Fruit fly (Drosophila melanogaster) whole organism, embryonic: Measurements from ENCODE around the gene Cpr76Bc.
A peak's percentile ranks its signal among the peaks of the same experiment; 100 is the strongest.

Experiments
- CG10209 ChIP-seq: fragments of 200-800 bp; sonication (Bioruptor generic); optimal IDR thresholded peaks from 3 replicates; lab custom pipeline; 2017; ENCODE audit warnings: missing biosample characterization, mild to moderate bottlenecking, missing genetic modification characterization, missing genetic modification reagents
- CG10959 ChIP-seq: fragments of 200-800 bp; sonication (Bioruptor generic); IDR thresholded peaks from 2 replicates; pipeline ENCODE4 v1.3.6; 2022; ENCODE audit warnings: missing biosample characterization, missing genetic modification characterization
- CG10979 ChIP-seq: fragments of 200-800 bp; sonication (Bioruptor generic); optimal IDR thresholded peaks from 2 replicates; lab custom pipeline; 2018; ENCODE audit warnings: missing biosample characterization, mild to moderate bottlenecking, missing genetic modification characterization, moderate library complexity
- CG1233 ChIP-seq: fragments of 200-800 bp; sonication (Bioruptor generic); optimal IDR thresholded peaks from 4 replicates; lab custom pipeline; 2018; ENCODE audit warnings: missing biosample characterization, mild to moderate bottlenecking, missing genetic modification characterization
- CG16815 ChIP-seq: fragments of 200-800 bp; sonication (Bioruptor generic); optimal IDR thresholded peaks from 3 replicates; lab custom pipeline; 2017; ENCODE audit warnings: missing biosample characterization, mild to moderate bottlenecking, missing genetic modification characterization
- CG17361 ChIP-seq: fragments of 200-800 bp; sonication (Bioruptor generic); IDR thresholded peaks from 3 replicates; pipeline ENCODE4 v1.3.6; 2022; ENCODE audit warnings: missing biosample characterization, missing genetic modification characterization
- CG17385 ChIP-seq: fragments of 200-800 bp; sonication (Bioruptor generic); optimal IDR thresholded peaks from 3 replicates; lab custom pipeline; 2018; ENCODE audit warnings: missing biosample characterization, mild to moderate bottlenecking, missing genetic modification characterization
- CG17829 ChIP-seq: fragments of 200-800 bp; optimal IDR thresholded peaks from 2 replicates; lab custom pipeline; 2019; ENCODE audit warnings: missing biosample characterization, mild to moderate bottlenecking, missing genetic modification characterization, moderate library complexity
- CG17912 ChIP-seq: fragments of 200-800 bp; sonication (Bioruptor generic); optimal IDR thresholded peaks from 2 replicates; lab custom pipeline; 2018; ENCODE audit warnings: missing biosample characterization, mild to moderate bottlenecking, missing genetic modification characterization
- CG18476 ChIP-seq: fragments of 200-800 bp; sonication (Bioruptor generic); optimal IDR thresholded peaks from 2 replicates; lab custom pipeline; 2016; ENCODE audit warnings: missing biosample characterization, mild to moderate bottlenecking, missing genetic modification characterization
- CG2712 ChIP-seq: fragments of 200-800 bp; optimal IDR thresholded peaks from 3 replicates; lab custom pipeline; 2019; ENCODE audit warnings: missing biosample characterization, mild to moderate bottlenecking, missing genetic modification characterization, moderate library complexity
- CG31441 ChIP-seq: fragments of 200-800 bp; sonication (Bioruptor generic); IDR thresholded peaks from 2 replicates; pipeline ENCODE4 v1.3.6; 2022; ENCODE audit warnings: missing biosample characterization, missing genetic modification characterization
- CG32772 ChIP-seq: fragments of 200-800 bp; sonication (Bioruptor generic); IDR thresholded peaks from 2 replicates; pipeline ENCODE4 v1.3.6; 2022; ENCODE audit warnings: missing biosample characterization, missing genetic modification characterization
- CG33557 ChIP-seq: fragments of 200-800 bp; sonication (Bioruptor generic); optimal IDR thresholded peaks from 2 replicates; lab custom pipeline; 2019; ENCODE audit warnings: missing biosample characterization, mild to moderate bottlenecking, missing genetic modification characterization, moderate library complexity
- CG4404 ChIP-seq: fragments of 200-800 bp; sonication (Bioruptor generic); IDR thresholded peaks from 2 replicates; pipeline ENCODE4 v1.3.6; 2022; ENCODE audit warnings: missing biosample characterization, missing genetic modification characterization
- CG5953 ChIP-seq: fragments of 200-800 bp; sonication (Bioruptor generic); IDR thresholded peaks from 2 replicates; pipeline ENCODE4 v1.3.6; 2022; ENCODE audit warnings: missing biosample characterization, missing genetic modification characterization
- CG6272 ChIP-seq: fragments of 200-800 bp; sonication (Bioruptor generic); IDR thresholded peaks from 2 replicates; pipeline ENCODE4 v1.3.6; 2022; ENCODE audit warnings: missing biosample characterization, missing genetic modification characterization
- CG6791 ChIP-seq: fragments of 200-800 bp; sonication (Bioruptor generic); IDR thresholded peaks from 3 replicates; pipeline ENCODE4 v1.3.6; 2022; ENCODE audit warnings: missing biosample characterization, missing genetic modification characterization; ENCODE audit not compliant: partially characterized antibody
- CG8765 ChIP-seq: fragments of 200-800 bp; sonication (Bioruptor generic); IDR thresholded peaks from 2 replicates; pipeline ENCODE4 v1.3.6; 2022; ENCODE audit warnings: missing biosample characterization, missing genetic modification characterization
- CG9727 ChIP-seq: fragments of 200-800 bp; sonication (Bioruptor generic); optimal IDR thresholded peaks from 3 replicates; lab custom pipeline; 2017; ENCODE audit warnings: missing biosample characterization, mild to moderate bottlenecking, missing genetic modification characterization
- D ChIP-seq, 2 experiments: fragments of 200-800 bp in 1 of 2; fragments of >200 bp in 1 of 2; sonication (Bioruptor generic) in 1 of 2; optimal IDR thresholded peaks; 2 replicates in 1 of 2; 3 replicates in 1 of 2; lab custom pipeline; 2017; ENCODE audit warnings: mild to moderate bottlenecking in 1 of 2, missing biosample characterization in 1 of 2, missing genetic modification characterization in 1 of 2, missing genetic modification reagents in 1 of 2
- Doc2 ChIP-seq: fragments of 200-800 bp; sonication (Bioruptor generic); IDR thresholded peaks from 2 replicates; pipeline ENCODE4 v1.3.6; 2022; ENCODE audit warnings: missing biosample characterization, missing genetic modification characterization
- E2f1 ChIP-seq: fragments of 200-800 bp; sonication (Bioruptor generic); IDR thresholded peaks from 2 replicates; pipeline ENCODE4 v1.3.6; 2022; ENCODE audit warnings: missing biosample characterization, missing genetic modification characterization
- HHEX ChIP-seq: fragments of 200-800 bp; sonication (Bioruptor generic); optimal IDR thresholded peaks from 3 replicates; lab custom pipeline; 2017; ENCODE audit warnings: missing biosample characterization, mild to moderate bottlenecking, missing genetic modification characterization, missing genetic modification reagents
- Max ChIP-seq: fragments of 200-800 bp; sonication (Bioruptor generic); optimal IDR thresholded peaks from 2 replicates; lab custom pipeline; 2016; ENCODE audit warnings: missing biosample characterization, mild to moderate bottlenecking, missing genetic modification characterization
- Ssrp ChIP-seq: fragments of 200-800 bp; sonication (Bioruptor generic); optimal IDR thresholded peaks from 2 replicates; lab custom pipeline; 2018; ENCODE audit warnings: missing biosample characterization, mild to moderate bottlenecking, missing genetic modification characterization, moderate library complexity
- Stat92E ChIP-seq, 3 experiments: fragments of >200 bp in 2 of 3; fragments of 200-800 bp in 1 of 3; sonication (Bioruptor generic) in 1 of 3; optimal IDR thresholded peaks; 2 replicates each; lab custom pipeline; 2017 to 2019; ENCODE audit warnings: missing biosample characterization in 3 of 3, missing genetic modification characterization in 3 of 3, mild to moderate bottlenecking in 1 of 3, moderate library complexity in 1 of 3
- ac ChIP-seq: fragments of 200-800 bp; sonication (Bioruptor generic); optimal IDR thresholded peaks from 3 replicates; lab custom pipeline; 2017; ENCODE audit warnings: missing biosample characterization, mild to moderate bottlenecking, missing genetic modification characterization
- bbx ChIP-seq: fragments of 200-800 bp; sonication (Bioruptor generic); IDR thresholded peaks from 2 replicates; pipeline ENCODE4 v1.3.6; 2022; ENCODE audit warnings: missing biosample characterization, missing genetic modification characterization; ENCODE audit not compliant: partially characterized antibody
- bsh ChIP-seq, 2 experiments: fragments of 200-800 bp; sonication (Bioruptor generic); optimal IDR thresholded peaks; 2 replicates each; lab custom pipeline; 2017 to 2018; ENCODE audit warnings: mild to moderate bottlenecking in 2 of 2, missing biosample characterization in 2 of 2, missing genetic modification characterization in 2 of 2, moderate library complexity in 1 of 2
- corto ChIP-seq: fragments of 200-800 bp; sonication (Bioruptor generic); optimal IDR thresholded peaks from 2 replicates; lab custom pipeline; 2016; ENCODE audit warnings: missing biosample characterization, mild to moderate bottlenecking, missing genetic modification characterization, moderate library complexity
- disco-r ChIP-seq: fragments of 200-800 bp; sonication (Bioruptor generic); optimal IDR thresholded peaks from 2 replicates; lab custom pipeline; 2016; ENCODE audit warnings: missing biosample characterization, missing genetic modification characterization
- grau ChIP-seq: fragments of 200-800 bp; optimal IDR thresholded peaks from 3 replicates; lab custom pipeline; 2019; ENCODE audit warnings: missing biosample characterization, mild to moderate bottlenecking, missing genetic modification characterization, moderate library complexity
- hb ChIP-seq: fragments of 200-800 bp; sonication (Bioruptor generic); IDR thresholded peaks from 3 replicates; pipeline ENCODE4 v1.3.6; 2022; ENCODE audit warnings: missing biosample characterization, missing genetic modification characterization; ENCODE audit not compliant: partially characterized antibody
- lbe ChIP-seq: fragments of 200-800 bp; sonication (Bioruptor generic); optimal IDR thresholded peaks from 2 replicates; lab custom pipeline; 2016; ENCODE audit warnings: missing biosample characterization, mild to moderate bottlenecking, missing genetic modification characterization
- lola ChIP-seq, 3 experiments: fragments of >200 bp in 2 of 3; fragments of 200-800 bp in 1 of 3; sonication (Bioruptor generic) in 1 of 3; optimal IDR thresholded peaks; 2 replicates each; lab custom pipeline; 2017 to 2019; ENCODE audit warnings: missing biosample characterization in 3 of 3, missing genetic modification characterization in 3 of 3, mild to moderate bottlenecking in 1 of 3, moderate library complexity in 1 of 3
- luna ChIP-seq: fragments of 200-800 bp; sonication (Bioruptor generic); optimal IDR thresholded peaks from 2 replicates; lab custom pipeline; 2016; ENCODE audit warnings: missing biosample characterization, missing genetic modification characterization
- org-1 ChIP-seq: fragments of 200-800 bp; sonication (Bioruptor generic); optimal IDR thresholded peaks from 2 replicates; lab custom pipeline; 2017; ENCODE audit warnings: missing biosample characterization, missing genetic modification characterization
- phol ChIP-seq: fragments of 200-800 bp; sonication (Bioruptor generic); optimal IDR thresholded peaks from 3 replicates; lab custom pipeline; 2018; ENCODE audit warnings: missing biosample characterization, mild to moderate bottlenecking, missing genetic modification characterization, moderate library complexity
- pum ChIP-seq: fragments of 200-800 bp; sonication (Bioruptor generic); optimal IDR thresholded peaks from 2 replicates; lab custom pipeline; 2016; ENCODE audit warnings: missing biosample characterization, missing genetic modification characterization
- rib ChIP-seq: fragments of 200-800 bp; sonication (Bioruptor generic); IDR thresholded peaks from 2 replicates; pipeline ENCODE4 v1.3.6; 2022; ENCODE audit warnings: missing biosample characterization, missing genetic modification characterization
- run ChIP-seq: fragments of 200-800 bp; sonication (Bioruptor generic); optimal IDR thresholded peaks from 3 replicates; lab custom pipeline; 2018; ENCODE audit warnings: missing biosample characterization, mild to moderate bottlenecking, missing genetic modification characterization
- sc ChIP-seq, 3 experiments: fragments of >200 bp in 2 of 3; fragments of 200-800 bp in 1 of 3; sonication (Bioruptor generic) in 1 of 3; optimal IDR thresholded peaks; 2 replicates in 2 of 3; 3 replicates in 1 of 3; lab custom pipeline; 2017; ENCODE audit warnings: mild to moderate bottlenecking in 1 of 3, missing biosample characterization in 1 of 3, missing genetic modification characterization in 1 of 3, missing genetic modification reagents in 1 of 3
- schlank ChIP-seq: fragments of 200-800 bp; sonication (Bioruptor generic); optimal IDR thresholded peaks from 2 replicates; lab custom pipeline; 2018; ENCODE audit warnings: missing biosample characterization, mild to moderate bottlenecking, missing genetic modification characterization
- ssp ChIP-seq: fragments of 200-800 bp; sonication (Bioruptor generic); IDR thresholded peaks from 2 replicates; pipeline ENCODE4 v1.3.6; 2022; ENCODE audit warnings: missing biosample characterization, missing genetic modification characterization
- stwl ChIP-seq: fragments of 200-800 bp; sonication (Bioruptor generic); optimal IDR thresholded peaks from 3 replicates; lab custom pipeline; 2018; ENCODE audit warnings: missing biosample characterization, mild to moderate bottlenecking, missing genetic modification characterization, moderate library complexity
- zen ChIP-seq: fragments of 200-800 bp; sonication (Bioruptor generic); optimal IDR thresholded peaks from 3 replicates; lab custom pipeline; 2018; ENCODE audit warnings: missing biosample characterization, mild to moderate bottlenecking, missing genetic modification characterization, moderate library complexity

The Cpr76Bc gene

dm6 chr3L:19557197-19557995, 36.7 kb downstream of the Cpr76Bc start (continued):
- no peak for TF ChIP-seq ssp
- peak; percentile 21 to 44 for TF ChIP-seq bsh (GFP tag; optimal IDR thresholded peaks at IDR 0.05; lab: Kevin White, UChicago)
- no peak for TF ChIP-seq sc (optimal IDR thresholded peaks at IDR 0.05; lab: Kevin White, UChicago)
- TF ChIP-seq sc (GFP tag; optimal IDR thresholded peaks at IDR 0.05; lab: Kevin White, UChicago): peak; percentile 45
- peak; percentile 65 for TF ChIP-seq phol (tag; lab: Kevin White, UChicago)
- no peak for TF ChIP-seq CG8765 (GFP tag; lab: Robert Waterston, UW)
- peak in 1 of 3 experiments; percentile 9 for TF ChIP-seq Stat92E (GFP tag; optimal IDR thresholded peaks at IDR 0.05; lab: Kevin White, UChicago)
- peak; percentile 64 for TF ChIP-seq CG17829 (tag; lab: Kevin White, UChicago)
- no peak for TF ChIP-seq hb
- peak; percentile 52 for TF ChIP-seq corto (GFP tag; lab: Kevin White, UChicago)
- TF ChIP-seq rib (GFP tag; lab: Robert Waterston, UW): no peak
- TF ChIP-seq pum (GFP tag; lab: Kevin White, UChicago): no peak
- TF ChIP-seq disco-r: no peak
- TF ChIP-seq CG18476 (GFP tag; lab: Kevin White, UChicago): no peak
- TF ChIP-seq CG9727 (GFP tag; lab: Kevin White, UChicago): peak; percentile 66
- peak; percentile 41 for TF ChIP-seq CG1233 (GFP tag; lab: Kevin White, UChicago)
- peak; percentile 43 for TF ChIP-seq lbe (GFP tag; lab: Kevin White, UChicago)
- peak in 1 of 3 experiments; percentile 91 for TF ChIP-seq lola (GFP tag; optimal IDR thresholded peaks at IDR 0.05; lab: Kevin White, UChicago)
- no peak for TF ChIP-seq CG5953 (GFP tag; lab: Robert Waterston, UW)
- TF ChIP-seq schlank (tag; lab: Kevin White, UChicago): no peak
- no peak for TF ChIP-seq HHEX
- TF ChIP-seq CG31441 (GFP tag; lab: Robert Waterston, UW): peak; percentile 66
- TF ChIP-seq CG10959: no peak
- no peak for TF ChIP-seq luna (GFP tag; lab: Kevin White, UChicago)
- no peak for TF ChIP-seq CG17912 (GFP tag; lab: Kevin White, UChicago)
- no peak for TF ChIP-seq CG6272
- TF ChIP-seq ac (GFP tag; lab: Kevin White, UChicago): peak; percentile 78
- no peak for TF ChIP-seq Max
- TF ChIP-seq CG32772: no peak
- no peak for TF ChIP-seq bbx (GFP tag; lab: Robert Waterston, UW)
- TF ChIP-seq Doc2 (GFP tag; lab: Robert Waterston, UW): no peak
- no peak for TF ChIP-seq org-1 (GFP tag; lab: Kevin White, UChicago)
- TF ChIP-seq zen (tag; lab: Kevin White, UChicago): peak; percentile 53
- peak; percentile 45 for TF ChIP-seq CG4404 (GFP tag; lab: Robert Waterston, UW)
- peak; percentile 37 for TF ChIP-seq Ssrp (tag; lab: Kevin White, UChicago)
- TF ChIP-seq stwl (tag; lab: Kevin White, UChicago): no peak
- no peak for TF ChIP-seq D (optimal IDR thresholded peaks at IDR 0.05; lab: Kevin White, UChicago)
- peak; percentile 19 for TF ChIP-seq D (GFP tag; optimal IDR thresholded peaks at IDR 0.05; lab: Kevin White, UChicago)
- TF ChIP-seq CG10209 (GFP tag; lab: Kevin White, UChicago): peak; percentile 26
- TF ChIP-seq CG6791 (GFP tag; lab: Robert Waterston, UW): no peak
- TF ChIP-seq CG17361 (GFP tag; lab: Robert Waterston, UW): peak; percentile 77
- peak; percentile 38 for TF ChIP-seq grau (tag; lab: Kevin White, UChicago)
- no peak for TF ChIP-seq run (tag; lab: Kevin White, UChicago)
- no peak for TF ChIP-seq E2f1 (GFP tag; lab: Robert Waterston, UW)
- TF ChIP-seq CG33557 (GFP tag; lab: Kevin White, UChicago): peak; percentile 81
- TF ChIP-seq CG2712 (tag; lab: Kevin White, UChicago): peak; percentile 65
- TF ChIP-seq CG17385 (GFP tag; lab: Kevin White, UChicago): no peak
- peak; percentile 24 for TF ChIP-seq CG16815
- peak; percentile 67 for TF ChIP-seq CG10979 (tag; lab: Kevin White, UChicago)
